Fruit fly (Drosophila melanogaster) whole organism, embryonic: Measurements from ENCODE around the gene Drice.

ENCODE experiments used
- Abd-B ChIP-seq: fragments of 200-800 bp; sonication (Bioruptor generic); optimal IDR thresholded peaks from 2 replicates; lab custom pipeline; 2018; ENCODE audit warnings: missing biosample characterization, mild to moderate bottlenecking, missing genetic modification characterization, moderate library complexity
- BtbVII ChIP-seq: fragments of 200-800 bp; sonication (Bioruptor generic); optimal IDR thresholded peaks from 3 replicates; lab custom pipeline; 2017; ENCODE audit warnings: missing biosample characterization, mild to moderate bottlenecking, missing genetic modification characterization
- CG12155 ChIP-seq: fragments of 200-800 bp; sonication (Bioruptor generic); optimal IDR thresholded peaks from 3 replicates; lab custom pipeline; 2016; ENCODE audit warnings: missing biosample characterization, missing genetic modification characterization
- CG13296 ChIP-seq: fragments of 200-800 bp; sonication (Bioruptor generic); optimal IDR thresholded peaks from 3 replicates; lab custom pipeline; 2018; ENCODE audit warnings: missing biosample characterization, mild to moderate bottlenecking, missing genetic modification characterization
- CG14965 ChIP-seq: fragments of 200-800 bp; sonication (Bioruptor generic); optimal IDR thresholded peaks from 2 replicates; lab custom pipeline; 2016; ENCODE audit warnings: missing biosample characterization, missing genetic modification characterization, borderline replicate concordance
- CG1529 ChIP-seq: fragments of 200-800 bp; sonication (Bioruptor generic); optimal IDR thresholded peaks from 3 replicates; lab custom pipeline; 2018; ENCODE audit warnings: missing biosample characterization, missing genetic modification characterization
- CG17328 ChIP-seq: fragments of 200-800 bp; sonication (Bioruptor generic); IDR thresholded peaks from 2 replicates; pipeline ENCODE4 v1.3.6; 2022; ENCODE audit warnings: missing biosample characterization, missing genetic modification characterization
- CG17829 ChIP-seq: fragments of 200-800 bp; optimal IDR thresholded peaks from 2 replicates; lab custom pipeline; 2019; ENCODE audit warnings: missing biosample characterization, mild to moderate bottlenecking, missing genetic modification characterization, moderate library complexity
- CG34376 ChIP-seq: fragments of 200-800 bp; sonication (Bioruptor generic); optimal IDR thresholded peaks from 2 replicates; lab custom pipeline; 2018; ENCODE audit warnings: missing biosample characterization, mild to moderate bottlenecking, missing genetic modification characterization
- CG3847 ChIP-seq: fragments of 200-800 bp; sonication (Bioruptor generic); IDR thresholded peaks from 2 replicates; pipeline ENCODE4 v1.3.6; 2022; ENCODE audit warnings: missing biosample characterization, missing genetic modification characterization
- CG4404 ChIP-seq: fragments of 200-800 bp; sonication (Bioruptor generic); IDR thresholded peaks from 2 replicates; pipeline ENCODE4 v1.3.6; 2022; ENCODE audit warnings: missing biosample characterization, missing genetic modification characterization
- CG4820 ChIP-seq: fragments of 200-800 bp; sonication (Bioruptor generic); optimal IDR thresholded peaks from 3 replicates; lab custom pipeline; 2016; ENCODE audit warnings: missing biosample characterization, missing genetic modification characterization
- CG6254 ChIP-seq: fragments of 200-800 bp; sonication (Bioruptor generic); optimal IDR thresholded peaks from 3 replicates; lab custom pipeline; 2017; ENCODE audit warnings: mild to moderate bottlenecking, missing biosample characterization, missing genetic modification reagents, missing genetic modification characterization
- CG6654 ChIP-seq: fragments of 200-800 bp; sonication (Bioruptor generic); optimal IDR thresholded peaks from 2 replicates; lab custom pipeline; 2017; ENCODE audit warnings: missing biosample characterization, mild to moderate bottlenecking, missing genetic modification characterization
- CG6765 ChIP-seq: fragments of 200-800 bp; sonication (Bioruptor generic); optimal IDR thresholded peaks from 3 replicates; lab custom pipeline; 2017; ENCODE audit warnings: missing biosample characterization, mild to moderate bottlenecking, missing genetic modification characterization
- CG8924 ChIP-seq: fragments of 200-800 bp; optimal IDR thresholded peaks from 3 replicates; lab custom pipeline; 2019; ENCODE audit warnings: missing biosample characterization, mild to moderate bottlenecking, missing genetic modification characterization, moderate library complexity
- CG9609 ChIP-seq: fragments of 200-800 bp; sonication (Bioruptor generic); optimal IDR thresholded peaks from 3 replicates; lab custom pipeline; 2016; ENCODE audit warnings: missing biosample characterization, missing genetic modification characterization
- CG9727 ChIP-seq: fragments of 200-800 bp; sonication (Bioruptor generic); optimal IDR thresholded peaks from 3 replicates; lab custom pipeline; 2017; ENCODE audit warnings: missing biosample characterization, mild to moderate bottlenecking, missing genetic modification characterization
- CG9817 ChIP-seq: fragments of 200-800 bp; sonication (Bioruptor generic); optimal IDR thresholded peaks from 2 replicates; lab custom pipeline; 2018; ENCODE audit warnings: missing biosample characterization, mild to moderate bottlenecking, missing genetic modification characterization, moderate library complexity
- CoRest ChIP-seq: fragments of 200-800 bp; sonication (Bioruptor generic); optimal IDR thresholded peaks from 3 replicates; lab custom pipeline; 2018; ENCODE audit warnings: missing biosample characterization, mild to moderate bottlenecking, missing genetic modification characterization, moderate library complexity
- Dek ChIP-seq: fragments of 200-800 bp; sonication (Bioruptor generic); optimal IDR thresholded peaks from 3 replicates; lab custom pipeline; 2019; ENCODE audit warnings: missing biosample characterization, mild to moderate bottlenecking, missing genetic modification characterization, moderate library complexity
- Dp ChIP-seq: fragments of 200-800 bp; sonication (Bioruptor generic); optimal IDR thresholded peaks from 2 replicates; lab custom pipeline; 2018; ENCODE audit warnings: missing biosample characterization, mild to moderate bottlenecking, missing genetic modification characterization, moderate library complexity
- Fer1 ChIP-seq: fragments of 200-800 bp; sonication (Bioruptor generic); optimal IDR thresholded peaks from 2 replicates; lab custom pipeline; 2017; ENCODE audit warnings: missing biosample characterization, mild to moderate bottlenecking, missing genetic modification characterization
- H15 ChIP-seq: fragments of 200-800 bp; sonication (Bioruptor generic); IDR thresholded peaks from 3 replicates; pipeline ENCODE4 v1.3.6; 2022; ENCODE audit warnings: missing biosample characterization, missing genetic modification characterization
- Hsf ChIP-seq: fragments of 200-800 bp; sonication (Bioruptor generic); optimal IDR thresholded peaks from 3 replicates; lab custom pipeline; 2016; ENCODE audit warnings: missing biosample characterization, missing genetic modification characterization
- Nf-YA ChIP-seq: fragments of 200-800 bp; sonication (Bioruptor generic); IDR thresholded peaks from 2 replicates; pipeline ENCODE4 v1.3.6; 2022; ENCODE audit warnings: missing biosample characterization, missing genetic modification characterization
- Oaz ChIP-seq: fragments of 200-800 bp; sonication (Bioruptor generic); IDR thresholded peaks from 2 replicates; pipeline ENCODE4 v1.3.6; 2022; ENCODE audit warnings: missing biosample characterization, missing genetic modification characterization
- Opbp ChIP-seq: fragments of 200-800 bp; sonication (Bioruptor generic); IDR thresholded peaks from 3 replicates; pipeline ENCODE4 v1.3.6; 2022; ENCODE audit warnings: missing biosample characterization, missing genetic modification characterization; ENCODE audit not compliant: partially characterized antibody
- Usf ChIP-seq: fragments of 200-800 bp; sonication (Bioruptor generic); optimal IDR thresholded peaks from 2 replicates; lab custom pipeline; 2017; ENCODE audit warnings: missing genotype, missing biosample characterization, missing genetic modification characterization
- Xrp1 ChIP-seq: fragments of 200-800 bp; sonication (Bioruptor generic); IDR thresholded peaks from 2 replicates; pipeline ENCODE4 v1.3.6; 2022; ENCODE audit warnings: missing biosample characterization, missing genetic modification characterization
- btn ChIP-seq: fragments of 200-800 bp; sonication (Bioruptor generic); optimal IDR thresholded peaks from 2 replicates; lab custom pipeline; 2016; ENCODE audit warnings: missing biosample characterization, missing genetic modification characterization
- corto ChIP-seq: fragments of 200-800 bp; sonication (Bioruptor generic); optimal IDR thresholded peaks from 2 replicates; lab custom pipeline; 2016; ENCODE audit warnings: missing biosample characterization, mild to moderate bottlenecking, missing genetic modification characterization, moderate library complexity
- crol ChIP-seq: fragments of 200-800 bp; sonication (Bioruptor generic); IDR thresholded peaks from 2 replicates; pipeline ENCODE4 v1.3.6; 2022; ENCODE audit warnings: missing biosample characterization, missing genetic modification characterization
- dysf ChIP-seq: fragments of 200-800 bp; sonication (Bioruptor generic); IDR thresholded peaks from 3 replicates; pipeline ENCODE4 v1.3.6; 2022; ENCODE audit warnings: missing biosample characterization, missing genetic modification characterization
- ems ChIP-seq: fragments of 200-800 bp; sonication (Bioruptor generic); optimal IDR thresholded peaks from 3 replicates; lab custom pipeline; 2016; ENCODE audit warnings: missing biosample characterization, missing genetic modification characterization
- fd96Cb ChIP-seq: fragments of 200-800 bp; sonication (Bioruptor generic); optimal IDR thresholded peaks from 2 replicates; lab custom pipeline; 2018; ENCODE audit warnings: missing biosample characterization, mild to moderate bottlenecking, missing genetic modification characterization, moderate library complexity
- gcm2 ChIP-seq: fragments of 200-800 bp; sonication (Bioruptor generic); optimal IDR thresholded peaks from 2 replicates; lab custom pipeline; 2016; ENCODE audit warnings: missing biosample characterization, missing genetic modification characterization
- her ChIP-seq: fragments of 200-800 bp; sonication (Bioruptor generic); optimal IDR thresholded peaks from 2 replicates; lab custom pipeline; 2016; ENCODE audit warnings: missing biosample characterization, missing genetic modification characterization
- hkb ChIP-seq, 2 experiments: fragments of 200-800 bp in 1 of 2; fragments of >200 bp in 1 of 2; sonication (Bioruptor generic) in 1 of 2; IDR thresholded peaks in 1 of 2; optimal IDR thresholded peaks in 1 of 2; 2 replicates each; pipeline versions ENCODE4 v1.3.6 to Lab custom; 2017 to 2022; ENCODE audit warnings: missing biosample characterization in 1 of 2, missing genetic modification characterization in 1 of 2
- repo ChIP-seq: fragments of 200-800 bp; sonication (Bioruptor generic); optimal IDR thresholded peaks from 2 replicates; lab custom pipeline; 2016; ENCODE audit warnings: missing biosample characterization, missing genetic modification characterization
- salm ChIP-seq: fragments of 200-800 bp; sonication (Bioruptor generic); optimal IDR thresholded peaks from 2 replicates; lab custom pipeline; 2018; ENCODE audit warnings: missing biosample characterization, mild to moderate bottlenecking, missing genetic modification characterization
- shn ChIP-seq: fragments of 200-800 bp; sonication (Bioruptor generic); optimal IDR thresholded peaks from 3 replicates; lab custom pipeline; 2016; ENCODE audit warnings: missing biosample characterization, missing genetic modification characterization
- sima ChIP-seq: fragments of 200-800 bp; sonication (Bioruptor generic); optimal IDR thresholded peaks from 2 replicates; lab custom pipeline; 2016; ENCODE audit warnings: missing biosample characterization, missing genetic modification characterization
- sob ChIP-seq: fragments of 200-800 bp; sonication (Bioruptor generic); IDR thresholded peaks from 2 replicates; pipeline ENCODE4 v1.3.6; 2022; ENCODE audit warnings: missing biosample characterization, missing genetic modification characterization
- sqz ChIP-seq: fragments of 200-800 bp; sonication (Bioruptor generic); optimal IDR thresholded peaks from 3 replicates; lab custom pipeline; 2018; ENCODE audit warnings: missing biosample characterization, mild to moderate bottlenecking, missing genetic modification characterization
- sug ChIP-seq: fragments of 200-800 bp; optimal IDR thresholded peaks from 2 replicates; lab custom pipeline; 2019; ENCODE audit warnings: missing biosample characterization, mild to moderate bottlenecking, missing genetic modification characterization, moderate library complexity
- tio ChIP-seq: fragments of 200-800 bp; sonication (Bioruptor generic); optimal IDR thresholded peaks from 2 replicates; lab custom pipeline; 2017; ENCODE audit warnings: missing biosample characterization, missing genetic modification characterization, inconsistent platforms
- vfl ChIP-seq: fragments of 200-800 bp; sonication (Bioruptor generic); optimal IDR thresholded peaks from 2 replicates; lab custom pipeline; 2016; ENCODE audit warnings: missing biosample characterization, missing genetic modification characterization
- wdn ChIP-seq: fragments of 200-800 bp; sonication (Bioruptor generic); IDR thresholded peaks from 2 replicates; pipeline ENCODE4 v1.3.6; 2022; ENCODE audit warnings: missing biosample characterization, missing genetic modification characterization
- zen2 ChIP-seq: fragments of 200-800 bp; sonication (Bioruptor generic); IDR thresholded peaks from 3 replicates; pipeline ENCODE4 v1.3.6; 2022; ENCODE audit warnings: missing biosample characterization, missing genetic modification characterization; ENCODE audit not compliant: partially characterized antibody

The Drice gene

DNA sequence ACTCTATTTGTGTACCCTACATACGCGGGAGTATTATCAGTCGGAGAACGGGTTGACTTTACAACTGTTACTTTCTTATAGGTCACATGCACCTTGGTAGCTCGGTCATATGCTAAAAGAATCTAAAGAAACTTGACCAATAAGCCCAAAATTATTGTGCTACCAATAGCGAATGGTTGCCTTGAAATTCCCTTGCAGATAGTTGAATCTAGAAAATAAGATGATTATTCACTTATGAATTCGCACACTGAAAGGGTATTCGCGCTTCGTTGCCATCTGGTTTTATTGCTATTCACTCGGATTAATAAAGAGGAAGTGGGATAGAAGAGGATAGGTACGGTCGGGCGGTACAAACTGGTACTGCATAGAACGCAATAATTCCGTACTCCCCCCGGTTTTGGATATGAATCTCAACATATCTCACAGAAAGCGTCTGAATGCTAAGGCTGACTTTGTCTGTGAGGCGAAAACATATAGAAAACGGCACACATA lies 25.6 kb upstream of the Drice start (continued):
- TF ChIP-seq vfl (peak; percentile 64), CG4404 (GFP tag; lab: Robert Waterston, UW) (peak; percentile 74), Xrp1 (GFP tag; lab: Robert Waterston, UW) (peak; percentile 62), Hsf (GFP tag; lab: Kevin White, UChicago) (peak; percentile 75), gcm2 (GFP tag; lab: Kevin White, UChicago) (peak; percentile 33), wdn (peak; percentile 56), sob (peak; percentile 70), repo (GFP tag; lab: Kevin White, UChicago) (peak; percentile 73), CG4820 (GFP tag; lab: Kevin White, UChicago) (peak; percentile 36), CG17328 (GFP tag; lab: Robert Waterston, UW) (peak; percentile 43; the same call in 1 of the 2 replicates), CoRest (tag; lab: Kevin White, UChicago) (peak; percentile 88), CG1529 (GFP tag; lab: Kevin White, UChicago) (peak; percentile 32), CG12155 (GFP tag; lab: Kevin White, UChicago) (peak; percentile 88), CG17829 (tag; lab: Kevin White, UChicago) (peak; percentile 35), crol (GFP tag; lab: Robert Waterston, UW) (no peak), Usf (GFP tag; lab: Kevin White, UChicago) (peak; percentile 56), fd96Cb (peak; percentile 68), Dek (tag; lab: Kevin White, UChicago) (peak; percentile 71), zen2 (GFP tag; lab: Robert Waterston, UW) (no peak), shn (peak; percentile 89), corto (GFP tag; lab: Kevin White, UChicago) (no peak), CG8924 (peak; percentile 52), Abd-B (GFP tag; lab: Kevin White, UChicago) (peak; percentile 89), BtbVII (GFP tag; lab: Kevin White, UChicago) (peak; percentile 33), CG34376 (GFP tag; lab: Kevin White, UChicago) (peak; percentile 39), Oaz (GFP tag; lab: Robert Waterston, UW) (peak; percentile 49), H15 (GFP tag; lab: Robert Waterston, UW) (peak; percentile 61; the same call in 2 of the 3 replicates), her (peak; percentile 58), sug (tag; lab: Kevin White, UChicago) (peak; percentile 40), tio (GFP tag; lab: Kevin White, UChicago) (peak; percentile 67), btn (GFP tag; lab: Kevin White, UChicago) (peak; percentile 23), CG9727 (GFP tag; lab: Kevin White, UChicago) (peak; percentile 76), sqz (GFP tag; lab: Kevin White, UChicago) (no peak), Fer1 (GFP tag; lab: Kevin White, UChicago) (peak; percentile 61), dysf (GFP tag; lab: Robert Waterston, UW) (peak; percentile 89), CG9609 (GFP tag; lab: Kevin White, UChicago) (peak; percentile 76), CG14965 (GFP tag; lab: Kevin White, UChicago) (peak; percentile 47), Nf-YA (GFP tag; lab: Robert Waterston, UW) (peak; percentile 42; the same call in 1 of the 2 replicates), CG9817 (peak; percentile 77), CG6654 (peak; percentile 39), salm (tag; lab: Kevin White, UChicago) (no peak), CG6254 (peak; percentile 21), Opbp (GFP tag; lab: Robert Waterston, UW) (no peak), hkb (optimal IDR thresholded peaks at IDR 0.05; lab: Kevin White, UChicago) (no peak), hkb (GFP tag; IDR thresholded peaks at IDR 0.05; lab: Robert Waterston, UW) (peak; percentile 77), CG6765 (GFP tag; lab: Kevin White, UChicago) (peak; percentile 59), sima (GFP tag; lab: Kevin White, UChicago) (no peak), CG13296 (peak; percentile 27), ems (peak; percentile 75), Dp (GFP tag; lab: Kevin White, UChicago) (no peak), CG3847 (peak; percentile 82)
